Worm (Caenorhabditis elegans): Measurements from ENCODE around the gene F21D9.8.

- TF ChIP-seq athp-1 (tag; optimal IDR thresholded peaks at IDR 0.05) (no peak), ama-1 (optimal IDR thresholded peaks at IDR 0.05) (no peak), ama-1 (GFP tag; optimal IDR thresholded peaks at IDR 0.05) (no peak), snpc-4 (GFP tag; optimal IDR thresholded peaks at IDR 0.05) (no peak), snpc-4 (tag; optimal IDR thresholded peaks at IDR 0.05) (no peak), unc-130 (GFP tag; optimal IDR thresholded peaks at IDR 0.05) (no peak), hlh-26 (GFP tag; conservative IDR thresholded peaks at IDR 0.05) (no peak), zfh-2 (GFP tag; conservative IDR thresholded peaks at IDR 0.05) (no peak), attf-6 (GFP tag; IDR thresholded peaks at IDR 0.05) (no peak), F49E8.2 (tag; optimal IDR thresholded peaks at IDR 0.05; ENCODE audit: insufficient read depth) (no peak), sptf-2 (GFP tag; optimal IDR thresholded peaks at IDR 0.05) (no peak)
Observed at ce11 chrV:19251844-19252243, 27.9 kb downstream of the F21D9.8 start, which contains the start of gene F21D9.11.
